Fruit fly (Drosophila melanogaster): Measurements from ENCODE around the gene peb.

dm6 chrX:4604107-4604506, 13.3 kb upstream of the peb start:
- TF ChIP-seq psq (optimal IDR thresholded peaks at IDR 0.05) (no peak), Sin3A (optimal IDR thresholded peaks at IDR 0.05) (no peak), ttk (optimal IDR thresholded peaks at IDR 0.05) (no peak)
